Worm (Caenorhabditis elegans) whole organism, L1 larva: ENCODE results near the gene algn-11.

Source experiments
- C16A3.4 ChIP-seq: fragments of 150-350 bp; optimal IDR thresholded peaks from 2 replicates; lab custom pipeline; 2014; ENCODE audit warnings: missing biosample characterization, missing genetic modification characterization
- C34B4.2 ChIP-seq: sonication (generic microtip); optimal IDR thresholded peaks from 2 replicates; lab custom pipeline; 2017; ENCODE audit warnings: mild to moderate bottlenecking, missing genetic modification characterization, missing compliant biosample characterization
- Y116A8C.19 ChIP-seq: sonication (generic microtip); optimal IDR thresholded peaks from 2 replicates; lab custom pipeline; 2016; ENCODE audit warnings: missing compliant biosample characterization, missing genetic modification characterization, borderline replicate concordance
- aha-1 ChIP-seq: fragments of 150-350 bp; optimal IDR thresholded peaks from 2 replicates; lab custom pipeline; 2014; ENCODE audit warnings: missing biosample characterization, missing genetic modification characterization
- alr-1 ChIP-seq: fragments of 200-800 bp; sonication (Bioruptor generic); optimal IDR thresholded peaks from 2 replicates; lab custom pipeline; 2018; ENCODE audit warnings: borderline replicate concordance, mild to moderate bottlenecking, missing genetic modification characterization, missing compliant biosample characterization
- aly-2 ChIP-seq: fragments of 150-350 bp; optimal IDR thresholded peaks from 2 replicates; lab custom pipeline; 2014; ENCODE audit warnings: missing biosample characterization, missing genetic modification characterization
- blmp-1 ChIP-seq: fragments of 150-350 bp; optimal IDR thresholded peaks from 2 replicates; lab custom pipeline; 2014; ENCODE audit warnings: missing biosample characterization, missing genetic modification characterization
- ceh-63 ChIP-seq: fragments of 200-800 bp; sonication (Bioruptor generic); optimal IDR thresholded peaks from 2 replicates; lab custom pipeline; 2018; ENCODE audit warnings: mild to moderate bottlenecking, missing genetic modification characterization, missing compliant biosample characterization
- ceh-88 ChIP-seq: fragments of 200-800 bp; sonication (Bioruptor generic); IDR thresholded peaks from 2 replicates; pipeline ENCODE4 v1.3.6; 2022; ENCODE audit warnings: missing genetic modification characterization, missing compliant biosample characterization
- ceh-90 ChIP-seq: sonication (generic microtip); optimal IDR thresholded peaks from 2 replicates; lab custom pipeline; 2016; ENCODE audit warnings: missing genetic modification characterization, missing compliant biosample characterization
- ces-1 ChIP-seq: fragments of 150-350 bp; optimal IDR thresholded peaks from 2 replicates; lab custom pipeline; 2014; ENCODE audit warnings: missing biosample characterization, missing genetic modification reagents, missing genetic modification characterization
- efl-1 ChIP-seq, 4 experiments: fragments of 150-350 bp; optimal IDR thresholded peaks in 3 of 4; peaks in 1 of 4; 1 replicate in 1 of 4; 2 replicates in 3 of 4; lab custom pipeline; 2014; ENCODE audit warnings: missing biosample characterization in 2 of 4, missing genetic modification characterization in 2 of 4, missing genetic modification reagents in 2 of 4
- egl-13 ChIP-seq: sonication (generic microtip); optimal IDR thresholded peaks from 2 replicates; lab custom pipeline; 2016; ENCODE audit warnings: missing genotype, missing genetic modification reagents, missing genetic modification characterization, missing compliant biosample characterization
- egl-27 ChIP-seq, 2 experiments: fragments of 150-350 bp in 1 of 2; sonication (generic microtip); optimal IDR thresholded peaks; 3 replicates each; lab custom pipeline; 2017 to 2018; ENCODE audit warnings: missing biosample characterization in 2 of 2, missing genetic modification characterization in 2 of 2, missing genetic modification reagents in 2 of 2
- fkh-10 ChIP-seq: sonication (generic microtip); optimal IDR thresholded peaks from 2 replicates; lab custom pipeline; 2017; ENCODE audit warnings: missing biosample characterization, missing genetic modification reagents, missing genetic modification characterization
- fkh-4 ChIP-seq: sonication (generic microtip); optimal IDR thresholded peaks from 2 replicates; lab custom pipeline; 2016; ENCODE audit warnings: missing compliant biosample characterization, missing genetic modification characterization, borderline replicate concordance
- grh-1 ChIP-seq: fragments of 200-800 bp; sonication (Bioruptor generic); IDR thresholded peaks from 2 replicates; pipeline ENCODE4 v1.3.6; 2022; ENCODE audit warnings: missing genetic modification reagents, missing genetic modification characterization, missing compliant biosample characterization
- hlh-17 ChIP-seq: fragments of 200-800 bp; sonication (Bioruptor generic); optimal IDR thresholded peaks from 2 replicates; lab custom pipeline; 2018; ENCODE audit warnings: missing genetic modification characterization, mild to moderate bottlenecking, missing compliant biosample characterization, moderate library complexity, borderline replicate concordance
- hpl-2 ChIP-seq: fragments of 150-350 bp; optimal IDR thresholded peaks from 2 replicates; lab custom pipeline; 2014; ENCODE audit warnings: missing biosample characterization, missing genetic modification reagents, missing genetic modification characterization
- isw-1 ChIP-seq: fragments of 200-800 bp; sonication (Bioruptor generic); IDR thresholded peaks from 2 replicates; pipeline ENCODE4 v1.3.6; 2022; ENCODE audit warnings: missing genetic modification characterization, missing compliant biosample characterization
- jun-1 ChIP-seq: fragments of 150-350 bp; optimal IDR thresholded peaks from 2 replicates; lab custom pipeline; 2014; ENCODE audit warnings: missing biosample characterization, missing genetic modification reagents, missing genetic modification characterization
- lin-13 ChIP-seq: fragments of 150-350 bp; optimal IDR thresholded peaks from 2 replicates; lab custom pipeline; 2014; ENCODE audit warnings: missing biosample characterization, missing genetic modification reagents, missing genetic modification characterization
- lin-14 ChIP-seq: fragments of 200-800 bp; sonication (Bioruptor generic); optimal IDR thresholded peaks from 2 replicates; lab custom pipeline; 2018; ENCODE audit warnings: mild to moderate bottlenecking, missing genetic modification characterization, moderate library complexity, missing compliant biosample characterization
- lin-35 ChIP-seq, 2 experiments: fragments of 150-350 bp; optimal IDR thresholded peaks; 2 replicates each; lab custom pipeline; 2014; ENCODE audit warnings: missing biosample characterization in 2 of 2, missing genetic modification characterization in 2 of 2, missing genetic modification reagents in 2 of 2
- lsy-2 ChIP-seq, 2 experiments: fragments of 150-350 bp; optimal IDR thresholded peaks; 2 replicates each; lab custom pipeline; 2014; ENCODE audit warnings: missing biosample characterization in 2 of 2, missing genetic modification characterization in 2 of 2
- mab-9 ChIP-seq: fragments of 200-800 bp; sonication (Bioruptor generic); IDR thresholded peaks from 2 replicates; pipeline ENCODE4 v1.3.6; 2022; ENCODE audit warnings: missing genetic modification reagents, missing genetic modification characterization, missing compliant biosample characterization
- mdl-1 ChIP-seq, 2 experiments: fragments of 150-350 bp; optimal IDR thresholded peaks; 2 replicates each; lab custom pipeline; 2014 to 2017; ENCODE audit warnings: missing biosample characterization in 2 of 2, missing genetic modification characterization in 2 of 2, inconsistent platforms in 1 of 2
- mef-2 ChIP-seq: fragments of 150-350 bp; optimal IDR thresholded peaks from 2 replicates; lab custom pipeline; 2014; ENCODE audit warnings: missing biosample characterization, missing genetic modification characterization
- mep-1 ChIP-seq: fragments of 150-350 bp; optimal IDR thresholded peaks from 2 replicates; lab custom pipeline; 2014; ENCODE audit warnings: missing biosample characterization, missing genetic modification characterization
- nhr-11 ChIP-seq: fragments of 150-350 bp; optimal IDR thresholded peaks from 2 replicates; lab custom pipeline; 2014; ENCODE audit warnings: missing biosample characterization, missing genetic modification characterization
- nhr-19 ChIP-seq: fragments of 200-800 bp; sonication (Bioruptor generic); conservative IDR thresholded peaks from 2 replicates; pipeline ENCODE4 v1.3.6; 2022; ENCODE audit warnings: missing genetic modification characterization, missing compliant biosample characterization
- nhr-20 ChIP-seq: sonication (generic microtip); optimal IDR thresholded peaks from 2 replicates; lab custom pipeline; 2016; ENCODE audit warnings: mild to moderate bottlenecking, missing genetic modification characterization, missing compliant biosample characterization
- nhr-237 ChIP-seq: fragments of 150-350 bp; optimal IDR thresholded peaks from 2 replicates; lab custom pipeline; 2014; ENCODE audit warnings: missing biosample characterization, missing genetic modification characterization
- nhr-28 ChIP-seq: fragments of 150-350 bp; optimal IDR thresholded peaks from 2 replicates; lab custom pipeline; 2014; ENCODE audit warnings: missing biosample characterization, missing genetic modification characterization
- nhr-47 ChIP-seq: sonication (generic microtip); optimal IDR thresholded peaks from 2 replicates; lab custom pipeline; 2016; ENCODE audit warnings: mild to moderate bottlenecking, missing genetic modification characterization, moderate library complexity, missing compliant biosample characterization
- nhr-71 ChIP-seq: sonication (generic microtip); optimal IDR thresholded peaks from 2 replicates; lab custom pipeline; 2016; ENCODE audit warnings: mild to moderate bottlenecking, missing genetic modification characterization, moderate library complexity, missing compliant biosample characterization
- nhr-76 ChIP-seq: sonication (generic microtip); optimal IDR thresholded peaks from 2 replicates; lab custom pipeline; 2017; ENCODE audit warnings: missing biosample characterization, missing genetic modification characterization
- nhr-77 ChIP-seq: fragments of 150-350 bp; optimal IDR thresholded peaks from 2 replicates; lab custom pipeline; 2014; ENCODE audit warnings: missing biosample characterization, missing genetic modification characterization
- nhr-84 ChIP-seq: sonication (generic microtip); optimal IDR thresholded peaks from 2 replicates; lab custom pipeline; 2017; ENCODE audit warnings: missing biosample characterization, missing genetic modification characterization
- nhr-90 ChIP-seq: sonication (generic microtip); optimal IDR thresholded peaks from 2 replicates; lab custom pipeline; 2016; ENCODE audit warnings: mild to moderate bottlenecking, missing genetic modification characterization, missing compliant biosample characterization; ENCODE audit not compliant: poor library complexity
- rnt-1 ChIP-seq: sonication (generic microtip); optimal IDR thresholded peaks from 2 replicates; lab custom pipeline; 2016; ENCODE audit warnings: mild to moderate bottlenecking, missing genetic modification characterization, moderate library complexity, missing compliant biosample characterization
- skn-1 ChIP-seq: fragments of 150-350 bp; optimal IDR thresholded peaks from 2 replicates; lab custom pipeline; 2014; ENCODE audit warnings: missing biosample characterization, missing genetic modification characterization
- snpc-4 ChIP-seq: fragments of 150-350 bp; optimal IDR thresholded peaks from 2 replicates; lab custom pipeline; 2014; ENCODE audit warnings: missing biosample characterization, missing genetic modification characterization
- snu-23 ChIP-seq: sonication (generic microtip); optimal IDR thresholded peaks from 2 replicates; lab custom pipeline; 2016; ENCODE audit warnings: missing genetic modification characterization, missing compliant biosample characterization
- sox-4 ChIP-seq: sonication (generic microtip); optimal IDR thresholded peaks from 2 replicates; lab custom pipeline; 2016; ENCODE audit warnings: missing genetic modification characterization, missing compliant biosample characterization
- swsn-7 ChIP-seq: sonication (generic microtip); optimal IDR thresholded peaks from 2 replicates; lab custom pipeline; 2016; ENCODE audit warnings: missing genetic modification characterization, missing compliant biosample characterization
- unc-86 ChIP-seq: sonication (generic microtip); optimal IDR thresholded peaks from 2 replicates; lab custom pipeline; 2016; ENCODE audit warnings: missing genetic modification characterization, missing compliant biosample characterization
- unc-98 ChIP-seq: fragments of 200-800 bp; sonication (Bioruptor generic); IDR thresholded peaks from 2 replicates; pipeline ENCODE4 v1.3.6; 2022; ENCODE audit warnings: missing genetic modification characterization, missing compliant biosample characterization
- vab-15 ChIP-seq: sonication (generic microtip); optimal IDR thresholded peaks from 2 replicates; lab custom pipeline; 2017; ENCODE audit warnings: missing genotype, mild to moderate bottlenecking, missing genetic modification characterization, missing compliant biosample characterization
- xbp-1 ChIP-seq: sonication (generic microtip); optimal IDR thresholded peaks from 2 replicates; lab custom pipeline; 2016; ENCODE audit warnings: missing genetic modification characterization, missing compliant biosample characterization
- zag-1 ChIP-seq: fragments of 150-350 bp; optimal IDR thresholded peaks from 2 replicates; lab custom pipeline; 2014; ENCODE audit warnings: missing biosample characterization, missing genetic modification characterization

algn-11 gene

ce11 chrIII:7300169-7300568 lies 9.8 kb upstream of the algn-11 start (continued):
- TF ChIP-seq hpl-2 (GFP tag; lab: Kevin White, UChicago), result no peak
- no peak for TF ChIP-seq xbp-1
- no peak for TF ChIP-seq nhr-28 (tag; lab: Kevin White, UChicago)
- peak; percentile 84 for TF ChIP-seq nhr-90 (tag; lab: Kevin White, UChicago)
- TF ChIP-seq alr-1, result no peak
- no peak for TF ChIP-seq mab-9
- TF ChIP-seq C16A3.4 (tag; lab: Kevin White, UChicago), result peak; percentile 69
- no peak for TF ChIP-seq aha-1 (tag; lab: Kevin White, UChicago)
- TF ChIP-seq blmp-1 (tag; lab: Kevin White, UChicago), result peak; percentile 64
- TF ChIP-seq snpc-4 (tag; lab: Kevin White, UChicago), result no peak
- no peak for TF ChIP-seq nhr-11 (tag; lab: Kevin White, UChicago)
- no peak for TF ChIP-seq unc-86
- TF ChIP-seq swsn-7 (tag; lab: Kevin White, UChicago), result no peak
- no peak for TF ChIP-seq C34B4.2
- no peak for TF ChIP-seq nhr-77 (tag; lab: Kevin White, UChicago)
- no peak for TF ChIP-seq zag-1 (tag; lab: Kevin White, UChicago)
- TF ChIP-seq lin-13 (GFP tag; lab: Kevin White, UChicago), result peak; percentile 31
- TF ChIP-seq nhr-71, result peak; percentile 85
- TF ChIP-seq nhr-19 (GFP tag; lab: Robert Waterston, UW), result peak; percentile 57
- TF ChIP-seq skn-1, result no peak
- no peak for TF ChIP-seq ces-1 (GFP tag; lab: Kevin White, UChicago)
- TF ChIP-seq hlh-17 (GFP tag; lab: Kevin White, UChicago), result no peak
- TF ChIP-seq nhr-237 (tag; lab: Kevin White, UChicago), result no peak
- TF ChIP-seq grh-1 (GFP tag; lab: Robert Waterston, UW), result peak; percentile 36; the same call in 1 of the 2 replicates
- TF ChIP-seq nhr-76, result no peak
- peak; percentile 89 for TF ChIP-seq nhr-20 (tag; lab: Kevin White, UChicago)
- TF ChIP-seq lin-14 (GFP tag; lab: Kevin White, UChicago), result peak; percentile 81
- TF ChIP-seq lin-35 (GFP tag; optimal IDR thresholded peaks at IDR 0.05; lab: Kevin White, UChicago), result peak in 1 of 2 experiments; percentile 59
- TF ChIP-seq sox-4, result no peak
- TF ChIP-seq mdl-1 (tag; optimal IDR thresholded peaks at IDR 0.05; lab: Kevin White, UChicago), result peak in 1 of 2 experiments; percentile 53
- TF ChIP-seq snu-23 (GFP tag; lab: Kevin White, UChicago), result peak; percentile 59

DNA sequence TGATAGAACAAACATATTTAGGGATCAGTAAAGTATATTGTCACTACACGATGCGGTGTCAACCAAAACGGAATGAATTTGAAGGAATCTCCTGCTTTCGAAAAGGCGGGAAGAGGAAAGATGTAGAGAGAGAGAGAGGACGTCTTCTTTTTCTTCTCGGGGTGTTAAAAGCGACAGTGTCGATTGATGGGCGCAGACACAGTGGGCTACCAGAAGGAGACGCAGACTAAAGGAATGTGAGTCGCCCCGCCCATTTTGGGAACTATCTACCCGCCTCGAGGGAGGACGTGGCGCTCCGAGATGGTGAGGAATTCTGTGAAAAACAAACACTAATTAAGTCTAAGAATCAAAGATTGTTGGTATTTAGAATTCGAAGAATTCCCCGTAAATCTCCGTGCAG lies 9.1 kb upstream of the algn-11 start, which contains the start of the genes B0361.14 and B0361.9:
Gene B0361.14 (minus strand): TSS at position 66 of the 400 bp plus-strand sequence.
Gene B0361.9 (minus strand): TSS at position 166 of the 400 bp plus-strand sequence.
- no peak; the same call in 1 of the 2 replicates for TF ChIP-seq grh-1 (GFP tag; lab: Robert Waterston, UW)
- no peak for TF ChIP-seq nhr-84 (tag; lab: Kevin White, UChicago)
- TF ChIP-seq egl-13 (tag; lab: Kevin White, UChicago), result no peak
- TF ChIP-seq lin-35 (GFP tag; optimal IDR thresholded peaks at IDR 0.05; lab: Kevin White, UChicago), result peak in 1 of 2 experiments; percentile 20
- TF ChIP-seq swsn-7 (tag; lab: Kevin White, UChicago), result no peak
- TF ChIP-seq ceh-63, result no peak
- TF ChIP-seq snu-23 (GFP tag; lab: Kevin White, UChicago), result peak; percentile 33
- no peak for TF ChIP-seq ceh-88 (GFP tag; lab: Robert Waterston, UW)
- no peak for TF ChIP-seq egl-27 (tag; optimal IDR thresholded peaks at IDR 0.05; lab: Kevin White, UChicago)
- peak; percentile 1 for TF ChIP-seq mep-1 (tag; lab: Kevin White, UChicago)
- TF ChIP-seq mab-9, result no peak
- peak in 1 of 2 experiments; percentile 28 for TF ChIP-seq lsy-2 (tag; optimal IDR thresholded peaks at IDR 0.05; lab: Kevin White, UChicago)
- no peak for TF ChIP-seq xbp-1
- TF ChIP-seq C34B4.2, result no peak
- TF ChIP-seq unc-98, result no peak
- TF ChIP-seq vab-15 (tag; lab: Kevin White, UChicago), result no peak
- TF ChIP-seq jun-1 (tag; lab: Kevin White, UChicago), result no peak
- TF ChIP-seq nhr-76, result no peak
- TF ChIP-seq Y116A8C.19, result no peak
- TF ChIP-seq fkh-10 (GFP tag; lab: Kevin White, UChicago), result no peak
- TF ChIP-seq nhr-237 (tag; lab: Kevin White, UChicago), result no peak
- TF ChIP-seq ceh-90, result no peak
- TF ChIP-seq ces-1 (GFP tag; lab: Kevin White, UChicago), result no peak
- no peak for TF ChIP-seq hlh-17 (GFP tag; lab: Kevin White, UChicago)
- TF ChIP-seq rnt-1, result peak; percentile 0
- no peak for TF ChIP-seq mef-2 (tag; lab: Kevin White, UChicago)
- no peak for TF ChIP-seq isw-1 (GFP tag; lab: Robert Waterston, UW)
- no peak for TF ChIP-seq nhr-90 (tag; lab: Kevin White, UChicago)
- no peak for TF ChIP-seq aly-2 (tag; lab: Kevin White, UChicago)
- no peak for TF ChIP-seq nhr-47 (tag; lab: Kevin White, UChicago)
- TF ChIP-seq efl-1 (optimal IDR thresholded peaks at IDR 0.05; lab: Kevin White, UChicago), result no peak
- peak in 1 of 2 experiments; percentile 84 for TF ChIP-seq efl-1 (GFP tag; optimal IDR thresholded peaks at IDR 0.05 in 1 of 2; lab: Kevin White, UChicago)
- TF ChIP-seq fkh-4 (tag; lab: Kevin White, UChicago), result no peak
